Fruit fly (Drosophila melanogaster) whole organism, embryonic: Measurements from ENCODE around the gene UQCR-14L.

Experiments used
- Bteb2 ChIP-seq: fragments of 200-800 bp; sonication (Bioruptor generic); optimal IDR thresholded peaks from 2 replicates; lab custom pipeline; 2016; ENCODE audit warnings: missing biosample characterization, missing genetic modification characterization
- C15 ChIP-seq: fragments of 200-800 bp; sonication (Bioruptor generic); IDR thresholded peaks from 3 replicates; pipeline ENCODE4 v1.3.6; 2022; ENCODE audit warnings: missing biosample characterization, missing genetic modification characterization
- CG1024 ChIP-seq: fragments of 200-800 bp; sonication (Bioruptor generic); IDR thresholded peaks from 2 replicates; pipeline ENCODE4 v1.3.6; 2022; ENCODE audit warnings: missing biosample characterization, missing genetic modification characterization
- CG10267 ChIP-seq: fragments of 200-800 bp; sonication (Bioruptor generic); optimal IDR thresholded peaks from 2 replicates; lab custom pipeline; 2018; ENCODE audit warnings: missing biosample characterization, mild to moderate bottlenecking, missing genetic modification characterization, moderate library complexity
- CG10462 ChIP-seq: fragments of 200-800 bp; sonication (Bioruptor generic); optimal IDR thresholded peaks from 2 replicates; lab custom pipeline; 2016; ENCODE audit warnings: missing biosample characterization, missing genetic modification characterization
- CG10979 ChIP-seq: fragments of 200-800 bp; sonication (Bioruptor generic); optimal IDR thresholded peaks from 2 replicates; lab custom pipeline; 2018; ENCODE audit warnings: missing biosample characterization, mild to moderate bottlenecking, missing genetic modification characterization, moderate library complexity
- CG11695 ChIP-seq: fragments of 200-800 bp; sonication (Bioruptor generic); IDR thresholded peaks from 3 replicates; pipeline ENCODE4 v1.3.6; 2022; ENCODE audit warnings: missing biosample characterization, missing genetic modification characterization
- CG13894 ChIP-seq: fragments of 200-800 bp; sonication (Bioruptor generic); optimal IDR thresholded peaks from 3 replicates; lab custom pipeline; 2018; ENCODE audit warnings: missing biosample characterization, mild to moderate bottlenecking, missing genetic modification characterization, moderate library complexity
- CG15514 ChIP-seq: fragments of 200-800 bp; sonication (Bioruptor generic); optimal IDR thresholded peaks from 3 replicates; lab custom pipeline; 2017; ENCODE audit warnings: missing biosample characterization, missing genetic modification characterization, mild to moderate bottlenecking, moderate library complexity, missing genetic modification reagents
- CG1602 ChIP-seq: fragments of 200-800 bp; sonication (Bioruptor generic); optimal IDR thresholded peaks from 3 replicates; lab custom pipeline; 2016; ENCODE audit warnings: missing biosample characterization, missing genetic modification characterization
- CG17802 ChIP-seq: fragments of 200-800 bp; sonication (Bioruptor generic); optimal IDR thresholded peaks from 2 replicates; lab custom pipeline; 2018; ENCODE audit warnings: missing biosample characterization, mild to moderate bottlenecking, missing genetic modification characterization, moderate library complexity
- CG18764 ChIP-seq: fragments of 200-800 bp; sonication (Bioruptor generic); optimal IDR thresholded peaks from 3 replicates; lab custom pipeline; 2016; ENCODE audit warnings: missing biosample characterization, missing genetic modification characterization
- CG3281 ChIP-seq: fragments of 200-800 bp; sonication (Bioruptor generic); optimal IDR thresholded peaks from 3 replicates; lab custom pipeline; 2017; ENCODE audit warnings: missing biosample characterization, mild to moderate bottlenecking, missing genetic modification characterization
- CG4282 ChIP-seq: fragments of 200-800 bp; sonication (Bioruptor generic); optimal IDR thresholded peaks from 2 replicates; lab custom pipeline; 2016; ENCODE audit warnings: missing biosample characterization, missing genetic modification characterization
- CG7786 ChIP-seq: fragments of 200-800 bp; sonication (Bioruptor generic); optimal IDR thresholded peaks from 2 replicates; lab custom pipeline; 2016; ENCODE audit warnings: missing biosample characterization, missing genetic modification characterization
- CG7839 ChIP-seq: fragments of 200-800 bp; sonication (Bioruptor generic); optimal IDR thresholded peaks from 3 replicates; lab custom pipeline; 2018; ENCODE audit warnings: missing biosample characterization, mild to moderate bottlenecking, missing genetic modification characterization, moderate library complexity
- CG8944 ChIP-seq: fragments of 200-800 bp; sonication (Bioruptor generic); optimal IDR thresholded peaks from 3 replicates; lab custom pipeline; 2016; ENCODE audit warnings: missing biosample characterization, missing genetic modification characterization
- CkIIα-i1 ChIP-seq: fragments of 200-800 bp; sonication (Bioruptor generic); IDR thresholded peaks from 2 replicates; pipeline ENCODE4 v1.3.6; 2022; ENCODE audit warnings: missing biosample characterization, missing genetic modification characterization
- Deaf1 ChIP-seq: fragments of 200-800 bp; optimal IDR thresholded peaks from 3 replicates; lab custom pipeline; 2019; ENCODE audit warnings: missing biosample characterization, mild to moderate bottlenecking, missing genetic modification characterization, moderate library complexity
- Doc3 ChIP-seq: fragments of 200-800 bp; sonication (Bioruptor generic); IDR thresholded peaks from 3 replicates; pipeline ENCODE4 v1.3.6; 2022; ENCODE audit warnings: missing biosample characterization, missing genetic modification characterization; ENCODE audit not compliant: partially characterized antibody
- Elba2 ChIP-seq: fragments of 200-800 bp; sonication (Bioruptor generic); optimal IDR thresholded peaks from 3 replicates; lab custom pipeline; 2016; ENCODE audit warnings: missing biosample characterization, missing genetic modification characterization
- HLH3B ChIP-seq: fragments of 200-800 bp; sonication (Bioruptor generic); IDR thresholded peaks from 2 replicates; pipeline ENCODE4 v1.3.6; 2022; ENCODE audit warnings: missing biosample characterization, missing genetic modification characterization
- HLH54F ChIP-seq: fragments of 200-800 bp; sonication (Bioruptor generic); optimal IDR thresholded peaks from 3 replicates; lab custom pipeline; 2016; ENCODE audit warnings: missing biosample characterization, missing genetic modification characterization
- Lpt ChIP-seq: fragments of >200 bp; optimal IDR thresholded peaks from 2 replicates; lab custom pipeline; 2018; ENCODE audit warnings: missing biosample characterization, missing genetic modification characterization
- NfI ChIP-seq: fragments of 200-800 bp; sonication (Bioruptor generic); optimal IDR thresholded peaks from 3 replicates; lab custom pipeline; 2018; ENCODE audit warnings: missing biosample characterization, mild to moderate bottlenecking, missing genetic modification characterization, moderate library complexity
- PHDP ChIP-seq: fragments of 200-800 bp; sonication (Bioruptor generic); optimal IDR thresholded peaks from 3 replicates; lab custom pipeline; 2018; ENCODE audit warnings: missing biosample characterization, mild to moderate bottlenecking, missing genetic modification characterization, moderate library complexity
- Sry-δ ChIP-seq: fragments of 200-800 bp; sonication (Bioruptor generic); optimal IDR thresholded peaks from 2 replicates; lab custom pipeline; 2016; ENCODE audit warnings: missing biosample characterization, missing genetic modification characterization
- Stat92E ChIP-seq, 3 experiments: fragments of >200 bp in 2 of 3; fragments of 200-800 bp in 1 of 3; sonication (Bioruptor generic) in 1 of 3; optimal IDR thresholded peaks; 2 replicates each; lab custom pipeline; 2017 to 2019; ENCODE audit warnings: missing biosample characterization in 3 of 3, missing genetic modification characterization in 3 of 3, mild to moderate bottlenecking in 1 of 3, moderate library complexity in 1 of 3
- Trl ChIP-seq, 3 experiments: fragments of >200 bp in 2 of 3; fragments of 200-800 bp in 1 of 3; sonication (Bioruptor generic) in 1 of 3; optimal IDR thresholded peaks; 2 replicates in 1 of 3; 3 replicates in 2 of 3; lab custom pipeline; 2016 to 2017; ENCODE audit warnings: missing biosample characterization in 1 of 3, missing genetic modification characterization in 1 of 3
- abd-A ChIP-seq: fragments of 200-800 bp; sonication (Bioruptor generic); optimal IDR thresholded peaks from 3 replicates; lab custom pipeline; 2019; ENCODE audit warnings: missing biosample characterization, mild to moderate bottlenecking, missing genetic modification characterization, moderate library complexity
- bab2 ChIP-seq: fragments of 200-800 bp; sonication (Bioruptor generic); optimal IDR thresholded peaks from 2 replicates; lab custom pipeline; 2016; ENCODE audit warnings: missing biosample characterization, missing genetic modification characterization
- crp ChIP-seq, 2 experiments: fragments of 200-800 bp; sonication (Bioruptor generic); optimal IDR thresholded peaks; 2 replicates in 1 of 2; 3 replicates in 1 of 2; lab custom pipeline; 2017; ENCODE audit warnings: missing biosample characterization in 2 of 2, missing genetic modification characterization in 2 of 2, mild to moderate bottlenecking in 1 of 2, moderate library complexity in 1 of 2
- disco-r ChIP-seq: fragments of 200-800 bp; sonication (Bioruptor generic); optimal IDR thresholded peaks from 2 replicates; lab custom pipeline; 2016; ENCODE audit warnings: missing biosample characterization, missing genetic modification characterization
- gem ChIP-seq: fragments of 200-800 bp; sonication (Bioruptor generic); optimal IDR thresholded peaks from 2 replicates; lab custom pipeline; 2019; ENCODE audit warnings: missing biosample characterization, mild to moderate bottlenecking, missing genetic modification characterization, moderate library complexity
- gro ChIP-seq: fragments of 200-800 bp; sonication (Bioruptor generic); optimal IDR thresholded peaks from 2 replicates; lab custom pipeline; 2016; ENCODE audit warnings: missing biosample characterization, missing genetic modification characterization
- ham ChIP-seq: fragments of 200-800 bp; sonication (Bioruptor generic); IDR thresholded peaks from 2 replicates; pipeline ENCODE4 v1.3.6; 2022; ENCODE audit warnings: missing biosample characterization, missing genetic modification characterization
- kah ChIP-seq: fragments of 200-800 bp; sonication (Bioruptor generic); optimal IDR thresholded peaks from 2 replicates; lab custom pipeline; 2018; ENCODE audit warnings: missing biosample characterization, mild to moderate bottlenecking, missing genetic modification characterization
- kay ChIP-seq: fragments of 200-800 bp; sonication (Bioruptor generic); optimal IDR thresholded peaks from 2 replicates; lab custom pipeline; 2016; ENCODE audit warnings: missing biosample characterization, missing genetic modification characterization
- lbe ChIP-seq: fragments of 200-800 bp; sonication (Bioruptor generic); optimal IDR thresholded peaks from 2 replicates; lab custom pipeline; 2016; ENCODE audit warnings: missing biosample characterization, mild to moderate bottlenecking, missing genetic modification characterization
- lola ChIP-seq, 3 experiments: fragments of >200 bp in 2 of 3; fragments of 200-800 bp in 1 of 3; sonication (Bioruptor generic) in 1 of 3; optimal IDR thresholded peaks; 2 replicates each; lab custom pipeline; 2017 to 2019; ENCODE audit warnings: missing biosample characterization in 3 of 3, missing genetic modification characterization in 3 of 3, mild to moderate bottlenecking in 1 of 3, moderate library complexity in 1 of 3
- mirr ChIP-seq: fragments of 200-800 bp; sonication (Bioruptor generic); optimal IDR thresholded peaks from 3 replicates; lab custom pipeline; 2018; ENCODE audit warnings: missing biosample characterization, mild to moderate bottlenecking, missing genetic modification characterization
- repo ChIP-seq: fragments of 200-800 bp; sonication (Bioruptor generic); optimal IDR thresholded peaks from 2 replicates; lab custom pipeline; 2016; ENCODE audit warnings: missing biosample characterization, missing genetic modification characterization
- slou ChIP-seq: fragments of 200-800 bp; sonication (Bioruptor generic); optimal IDR thresholded peaks from 3 replicates; lab custom pipeline; 2016; ENCODE audit warnings: missing biosample characterization, missing genetic modification characterization
- tll ChIP-seq, 2 experiments: fragments of 200-800 bp in 1 of 2; fragments of >200 bp in 1 of 2; sonication (Bioruptor generic) in 1 of 2; optimal IDR thresholded peaks; 2 replicates each; lab custom pipeline; 2017 to 2019; ENCODE audit warnings: missing biosample characterization in 2 of 2, missing genetic modification characterization in 2 of 2, mild to moderate bottlenecking in 1 of 2, moderate library complexity in 1 of 2
- usp ChIP-seq: fragments of >200 bp; optimal IDR thresholded peaks from 2 replicates; lab custom pipeline; 2017; ENCODE audit warnings: missing biosample characterization, missing genetic modification characterization
- vnd ChIP-seq: fragments of 200-800 bp; sonication (Bioruptor generic); IDR thresholded peaks from 3 replicates; pipeline ENCODE4 v1.3.6; 2022; ENCODE audit warnings: missing biosample characterization, missing genetic modification characterization; ENCODE audit not compliant: partially characterized antibody
- vvl ChIP-seq: fragments of 200-800 bp; sonication (Bioruptor generic); IDR thresholded peaks from 2 replicates; pipeline ENCODE4 v1.3.6; 2022; ENCODE audit warnings: missing biosample characterization, missing genetic modification characterization

UQCR-14L gene

DNA sequence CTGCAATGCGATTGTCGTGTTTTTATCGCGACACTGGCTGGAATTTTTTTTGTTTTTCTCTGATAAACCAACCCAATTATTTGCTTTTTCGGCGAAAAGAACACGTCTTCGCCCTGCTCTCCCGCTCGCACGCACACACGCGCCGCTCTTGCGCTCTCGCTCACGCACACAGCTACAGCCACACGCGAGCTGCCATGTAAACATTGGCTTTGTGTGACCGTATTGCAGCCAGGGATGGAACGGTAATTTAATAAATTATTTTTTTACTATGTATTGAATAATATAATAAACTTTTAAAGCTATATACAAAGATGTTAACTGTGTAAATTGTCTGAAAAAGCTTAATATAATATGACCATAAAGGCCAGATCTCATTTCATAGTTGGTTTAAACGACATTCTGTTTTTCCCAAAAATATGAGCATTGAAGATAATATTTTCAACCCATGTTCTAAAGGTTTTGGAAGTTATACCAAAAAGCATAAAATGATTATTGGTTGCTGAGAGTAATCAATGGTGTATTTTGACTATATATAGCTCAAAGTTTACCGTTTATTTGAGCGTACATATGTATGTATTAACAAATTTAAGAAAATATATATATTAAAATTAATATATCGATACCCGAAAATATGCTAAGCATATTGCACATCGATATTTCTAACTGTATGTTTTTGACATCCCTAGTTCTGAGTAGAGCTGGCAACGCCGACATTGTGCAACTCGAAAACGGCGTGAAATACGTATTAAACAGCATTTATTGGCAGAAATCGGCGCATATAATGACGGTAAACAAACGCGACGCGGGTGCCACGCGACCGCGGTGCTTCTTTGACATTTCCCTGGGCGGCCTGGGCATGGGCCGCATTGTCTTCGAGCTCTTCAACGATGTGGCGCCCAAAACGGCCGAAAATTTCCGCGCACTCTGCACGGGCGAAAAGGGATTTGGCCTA is 46.1 kb downstream of the UQCR-14L start, which contains the start of the genes Gfat2 and Moca-cyp (continued):
- TF ChIP-seq usp (no peak), slou (GFP tag; lab: Kevin White, UChicago) (no peak), CkIIα-i1 (GFP tag; lab: Robert Waterston, UW) (no peak), tll (GFP tag; optimal IDR thresholded peaks at IDR 0.05; lab: Kevin White, UChicago) (no peak), lola (GFP tag; optimal IDR thresholded peaks at IDR 0.05; lab: Kevin White, UChicago) (peak in 1 of 3 experiments; percentile 56), vvl (peak; percentile 65), C15 (no peak), bab2 (GFP tag; lab: Kevin White, UChicago) (peak; percentile 25), gro (GFP tag; lab: Kevin White, UChicago) (peak; percentile 34), PHDP (tag; lab: Kevin White, UChicago) (peak; percentile 75), CG4282 (no peak), CG1024 (GFP tag; lab: Robert Waterston, UW) (peak; percentile 60), ham (no peak), Elba2 (peak; percentile 19), repo (GFP tag; lab: Kevin White, UChicago) (no peak), Sry-δ (GFP tag; lab: Kevin White, UChicago) (peak; percentile 71), NfI (peak; percentile 72), disco-r (GFP tag; lab: Kevin White, UChicago) (no peak), CG10267 (tag; lab: Kevin White, UChicago) (peak; percentile 61), CG10462 (no peak), vnd (GFP tag; lab: Robert Waterston, UW) (peak; percentile 69), CG10979 (tag; lab: Kevin White, UChicago) (peak; percentile 23), CG11695 (GFP tag; lab: Robert Waterston, UW) (no peak; the same call in 2 of the 3 replicates), CG17802 (tag; lab: Kevin White, UChicago) (peak; percentile 17), CG13894 (tag; lab: Kevin White, UChicago) (peak; percentile 45), abd-A (tag; lab: Kevin White, UChicago) (peak; percentile 2), CG8944 (GFP tag; lab: Kevin White, UChicago) (no peak), gem (peak; percentile 78), CG18764 (GFP tag; lab: Kevin White, UChicago) (peak; percentile 30), lbe (peak; percentile 13), crp (GFP tag; optimal IDR thresholded peaks at IDR 0.05; lab: Kevin White, UChicago) (peak in 1 of 2 experiments; percentile 27), Trl (optimal IDR thresholded peaks at IDR 0.05; lab: Kevin White, UChicago) (peak; percentile 57 to 80), Trl (GFP tag; optimal IDR thresholded peaks at IDR 0.05; lab: Kevin White, UChicago) (peak; percentile 5), CG1602 (GFP tag; lab: Kevin White, UChicago) (peak; percentile 48), Lpt (GFP tag; lab: Kevin White, UChicago) (no peak), Deaf1 (tag; lab: Kevin White, UChicago) (peak; percentile 38), Stat92E (GFP tag; optimal IDR thresholded peaks at IDR 0.05; lab: Kevin White, UChicago) (peak in 1 of 3 experiments; percentile 81), CG7786 (GFP tag; lab: Kevin White, UChicago) (no peak), CG7839 (tag; lab: Kevin White, UChicago) (peak; percentile 72), Doc3 (GFP tag; lab: Robert Waterston, UW) (peak; percentile 51; the same call in 2 of the 3 replicates), HLH3B (GFP tag; lab: Robert Waterston, UW) (peak; percentile 56), CG15514 (GFP tag; lab: Kevin White, UChicago) (peak; percentile 44), mirr (GFP tag; lab: Kevin White, UChicago) (peak; percentile 51), kah (GFP tag; lab: Kevin White, UChicago) (peak; percentile 12), kay (GFP tag; lab: Kevin White, UChicago) (no peak), HLH54F (GFP tag; lab: Kevin White, UChicago) (peak; percentile 8), CG3281 (peak; percentile 61), Bteb2 (GFP tag; lab: Kevin White, UChicago) (no peak)
